Worm (Caenorhabditis elegans): Measurements from ENCODE around the gene F52E1.14.
A peak's percentile ranks its signal among the peaks of the same experiment; 100 is the strongest.

F52E1.14 gene

DNA sequence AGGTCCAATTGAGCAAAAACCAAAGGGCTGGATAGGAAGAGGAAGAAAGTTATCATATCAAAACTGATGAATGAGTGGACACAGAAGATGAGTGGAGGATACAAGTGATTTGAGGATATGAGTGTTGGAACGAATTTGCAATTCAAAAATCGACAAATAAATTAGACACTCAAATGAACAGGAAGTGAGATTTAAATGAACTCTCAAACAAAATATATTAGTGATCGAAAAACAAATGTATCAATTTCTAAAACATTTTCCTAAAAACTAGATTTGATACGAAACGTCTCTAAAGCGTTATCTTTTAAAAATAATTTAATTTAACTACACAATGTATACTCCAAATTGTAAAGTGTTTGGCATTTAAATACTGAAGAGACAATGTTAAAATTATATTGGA lies 8.3 kb upstream of the F52E1.14 start, which contains the start of gene F38E1.10:
Gene F38E1.10 (minus strand): TSS at position 101 of the 400 bp plus-strand sequence.
- no peak for TF ChIP-seq efl-1 (optimal IDR thresholded peaks at IDR 0.05)
- no peak for TF ChIP-seq efl-1 (GFP tag; optimal IDR thresholded peaks at IDR 0.05 in 1 of 2)
- TF ChIP-seq mep-1 (tag; optimal IDR thresholded peaks at IDR 0.05), result no peak
- TF ChIP-seq fkh-10 (GFP tag; optimal IDR thresholded peaks at IDR 0.05), result no peak
- TF ChIP-seq zag-1 (tag; optimal IDR thresholded peaks at IDR 0.05), result no peak
- TF ChIP-seq lin-35 (GFP tag; optimal IDR thresholded peaks at IDR 0.05), result no peak
- no peak for TF ChIP-seq tlp-1 (tag; optimal IDR thresholded peaks at IDR 0.05)
- no peak for TF ChIP-seq hpl-2 (GFP tag; optimal IDR thresholded peaks at IDR 0.05)
- no peak for TF ChIP-seq mdl-1 (tag; optimal IDR thresholded peaks at IDR 0.05)
- no peak for TF ChIP-seq nhr-76 (tag; optimal IDR thresholded peaks at IDR 0.05)
- TF ChIP-seq C04F5.9 (tag; optimal IDR thresholded peaks at IDR 0.05), result no peak
- no peak for TF ChIP-seq unc-86 (tag; optimal IDR thresholded peaks at IDR 0.05)
- no peak for TF ChIP-seq egl-13 (tag; optimal IDR thresholded peaks at IDR 0.05)
- no peak for TF ChIP-seq Y116A8C.19 (tag; optimal IDR thresholded peaks at IDR 0.05; ENCODE audit: borderline replicate concordance)
- TF ChIP-seq hlh-4 (tag; optimal IDR thresholded peaks at IDR 0.05), result no peak
- no peak for TF ChIP-seq aly-2 (tag; optimal IDR thresholded peaks at IDR 0.05)
- no peak for TF ChIP-seq zip-4 (GFP tag; optimal IDR thresholded peaks at IDR 0.05)
- TF ChIP-seq ama-1 (optimal IDR thresholded peaks at IDR 0.05), result no peak
- TF ChIP-seq skn-1 (tag; optimal IDR thresholded peaks at IDR 0.05), result no peak
- no peak for TF ChIP-seq rnt-1 (tag; optimal IDR thresholded peaks at IDR 0.05)

DNA sequence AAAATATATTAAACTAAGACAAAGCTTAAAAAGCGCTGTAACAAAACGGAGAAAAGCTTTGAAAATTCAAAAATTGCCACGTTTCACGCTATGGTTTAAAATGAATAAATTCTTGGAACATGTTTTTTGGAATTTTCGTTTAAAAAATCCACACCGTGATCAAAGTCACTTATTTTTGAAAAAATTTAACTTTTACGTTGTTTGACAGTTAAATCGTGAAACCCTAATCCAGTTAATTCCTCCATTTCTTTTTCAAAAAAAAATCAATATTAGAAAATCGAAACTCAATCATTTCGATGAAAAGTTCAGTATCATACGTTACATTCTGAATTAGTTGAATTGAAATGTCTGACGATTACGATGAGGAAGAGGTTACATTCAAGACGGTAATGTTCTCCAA lies 7.9 kb upstream of the F52E1.14 start, which contains the start of gene F38E1.3:
Gene F38E1.3 (plus strand): TSS at position 301 of the 400 bp plus-strand sequence.
- TF ChIP-seq nhr-85 (tag) (no peak), pax-3 (tag; optimal IDR thresholded peaks at IDR 0.05) (no peak), xbp-1 (tag; optimal IDR thresholded peaks at IDR 0.05) (no peak), nhr-11 (tag; optimal IDR thresholded peaks at IDR 0.05) (no peak), sptf-1 (tag; optimal IDR thresholded peaks at IDR 0.05) (no peak), lin-15B (tag; optimal IDR thresholded peaks at IDR 0.05) (no peak), unc-98 (GFP tag; IDR thresholded peaks at IDR 0.05) (no peak), zag-1 (tag; optimal IDR thresholded peaks at IDR 0.05) (no peak), unc-62 (GFP tag; optimal IDR thresholded peaks at IDR 0.05) (no peak), fos-1 (tag; optimal IDR thresholded peaks at IDR 0.05) (no peak), hlh-17 (GFP tag; optimal IDR thresholded peaks at IDR 0.05; ENCODE audit: borderline replicate concordance) (no peak)

DNA sequence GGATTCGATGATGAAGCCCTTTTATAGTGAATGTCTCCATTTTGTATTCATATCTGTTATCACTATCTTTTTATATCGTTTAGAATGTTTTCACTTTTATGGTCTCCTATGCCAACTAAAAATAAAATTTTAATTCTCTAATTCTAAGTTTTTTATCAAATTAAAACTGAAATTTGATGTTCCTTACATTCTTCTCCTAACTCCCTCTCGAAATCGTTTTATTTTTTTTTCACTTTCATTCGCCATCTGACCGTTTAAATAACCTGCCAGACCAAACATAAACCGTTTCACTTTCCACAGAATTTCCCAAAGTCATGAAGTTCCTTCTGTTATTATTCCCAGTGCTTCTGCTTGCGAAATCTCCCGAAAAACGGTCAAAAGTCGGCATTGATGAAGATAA lies 4.5 kb upstream of the F52E1.14 start, which contains the start of gene F52E1.5:
Gene F52E1.5 (plus strand): TSS at position 301 of the 400 bp plus-strand sequence.
- TF ChIP-seq lir-3 (tag; optimal IDR thresholded peaks at IDR 0.05; ENCODE audit: poor library complexity), result no peak
- TF ChIP-seq nhr-11 (tag; optimal IDR thresholded peaks at IDR 0.05), result no peak
- no peak for TF ChIP-seq egl-13 (tag; optimal IDR thresholded peaks at IDR 0.05)
- TF ChIP-seq ztf-11 (tag; optimal IDR thresholded peaks at IDR 0.05), result no peak
- no peak for TF ChIP-seq nhr-19 (GFP tag; conservative IDR thresholded peaks at IDR 0.05)
- TF ChIP-seq swsn-7 (tag; optimal IDR thresholded peaks at IDR 0.05), result no peak
- TF ChIP-seq unc-130 (tag; optimal IDR thresholded peaks at IDR 0.05), result no peak
- peak; percentile 45 for TF ChIP-seq blmp-1 (tag; optimal IDR thresholded peaks at IDR 0.05)
- no peak for TF ChIP-seq efl-1 (optimal IDR thresholded peaks at IDR 0.05)
- TF ChIP-seq efl-1 (GFP tag; optimal IDR thresholded peaks at IDR 0.05 in 1 of 2), result peak in 1 of 2 experiments; percentile 1
- TF ChIP-seq jun-1 (tag; optimal IDR thresholded peaks at IDR 0.05), result no peak

DNA sequence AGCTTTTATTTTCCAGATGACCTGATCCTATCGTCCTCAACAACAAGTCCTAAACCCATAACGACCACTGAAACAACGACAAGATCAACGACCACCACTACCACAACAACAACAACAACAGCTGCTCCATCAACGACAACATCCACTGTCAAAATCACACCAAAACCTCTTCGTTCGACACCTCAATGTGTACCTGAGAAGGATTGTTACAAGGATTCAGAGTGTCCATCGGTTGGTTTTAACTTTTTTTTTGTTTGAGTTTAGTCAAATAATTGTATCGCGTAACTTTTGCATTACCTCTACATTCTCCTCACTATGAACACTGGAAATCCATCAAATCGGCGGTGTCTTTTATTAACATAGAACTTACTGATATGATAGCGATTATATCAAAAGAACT lies 3.6 kb upstream of the F52E1.14 start:
- TF ChIP-seq pag-3 (tag; optimal IDR thresholded peaks at IDR 0.05; ENCODE audit: borderline replicate concordance, insufficient read depth) (no peak), ces-1 (GFP tag; optimal IDR thresholded peaks at IDR 0.05) (no peak), isw-1 (GFP tag; IDR thresholded peaks at IDR 0.05) (no peak), pax-3 (tag; optimal IDR thresholded peaks at IDR 0.05) (no peak), ceh-63 (GFP tag; optimal IDR thresholded peaks at IDR 0.05) (no peak), lsy-2 (tag; optimal IDR thresholded peaks at IDR 0.05) (no peak), mef-2 (tag; optimal IDR thresholded peaks at IDR 0.05) (no peak), fkh-10 (GFP tag; optimal IDR thresholded peaks at IDR 0.05) (no peak), skn-1 (tag; optimal IDR thresholded peaks at IDR 0.05) (no peak), nhr-19 (GFP tag; conservative IDR thresholded peaks at IDR 0.05) (no peak), nhr-85 (tag) (no peak), dpl-1 (GFP tag; optimal IDR thresholded peaks at IDR 0.05) (no peak), ztf-11 (tag; optimal IDR thresholded peaks at IDR 0.05) (no peak), C34B4.2 (tag; optimal IDR thresholded peaks at IDR 0.05) (no peak), swsn-7 (tag; optimal IDR thresholded peaks at IDR 0.05) (no peak), blmp-1 (tag; optimal IDR thresholded peaks at IDR 0.05) (no peak)
